Worm (Caenorhabditis elegans): ENCODE measurements around the gene ints-6.

ce11 chrIV:8687605-8688191 lies 3.8 kb upstream of the ints-6 start, which contains the start of gene snrp-3:
- TF ChIP-seq ceh-14 (tag; optimal IDR thresholded peaks at IDR 0.05), result peak; percentile 12
- TF ChIP-seq tbx-2 (tag; optimal IDR thresholded peaks at IDR 0.05), result peak; percentile 8
- no peak for TF ChIP-seq unc-86 (tag; optimal IDR thresholded peaks at IDR 0.05)
- no peak for TF ChIP-seq sox-4 (tag; optimal IDR thresholded peaks at IDR 0.05)
- no peak for TF ChIP-seq pqm-1 (tag; optimal IDR thresholded peaks at IDR 0.05)
- no peak for TF ChIP-seq gmeb-2 (tag; optimal IDR thresholded peaks at IDR 0.05)
- peak; percentile 80 for TF ChIP-seq hlh-30 (tag; optimal IDR thresholded peaks at IDR 0.05; ENCODE audit: insufficient read depth)
- no peak for TF ChIP-seq pha-4 (tag; optimal IDR thresholded peaks at IDR 0.05)
- no peak for TF ChIP-seq ceh-45 (GFP tag; IDR thresholded peaks at IDR 0.05)

All from whole organism, late embryonic.